Fruit fly (Drosophila melanogaster) whole organism, adult: ENCODE results near the gene Taf7.

Experiments used
- CG11617 ChIP-seq: fragments of 200-800 bp; sonication (Bioruptor generic); optimal IDR thresholded peaks from 2 replicates; lab custom pipeline; 2017; ENCODE audit warnings: mild to moderate bottlenecking, missing biosample characterization, missing genetic modification reagents, missing genetic modification characterization
- CG12768 ChIP-seq: fragments of 200-800 bp; sonication (Bioruptor generic); optimal IDR thresholded peaks from 2 replicates; lab custom pipeline; 2017; ENCODE audit warnings: missing biosample characterization, missing genetic modification characterization, mild to moderate bottlenecking, moderate library complexity, missing genetic modification reagents
- CG14711 ChIP-seq: fragments of 200-800 bp; sonication (Bioruptor generic); optimal IDR thresholded peaks from 2 replicates; lab custom pipeline; 2018; ENCODE audit warnings: missing biosample characterization, mild to moderate bottlenecking, missing genetic modification characterization, moderate library complexity
- CG33017 ChIP-seq: fragments of 200-800 bp; sonication (Bioruptor generic); optimal IDR thresholded peaks from 2 replicates; lab custom pipeline; 2018; ENCODE audit warnings: missing biosample characterization, mild to moderate bottlenecking, missing genetic modification characterization, moderate library complexity
- CG5204 ChIP-seq: fragments of 200-800 bp; sonication (Bioruptor generic); optimal IDR thresholded peaks from 2 replicates; lab custom pipeline; 2016; ENCODE audit warnings: missing biosample characterization, missing genetic modification characterization
- Mnt ChIP-seq: fragments of 200-800 bp; sonication (Bioruptor generic); optimal IDR thresholded peaks from 2 replicates; lab custom pipeline; 2016; ENCODE audit warnings: missing biosample characterization, mild to moderate bottlenecking, missing genetic modification characterization
- cic ChIP-seq: fragments of 200-800 bp; sonication (Bioruptor generic); optimal IDR thresholded peaks from 2 replicates; lab custom pipeline; 2017; ENCODE audit warnings: missing biosample characterization, mild to moderate bottlenecking, missing genetic modification characterization, moderate library complexity
- cnc ChIP-seq, 2 experiments: fragments of >200 bp; optimal IDR thresholded peaks; 2 replicates each; lab custom pipeline; 2017
- kay ChIP-seq: fragments of 200-800 bp; sonication (Bioruptor generic); peaks from one replicate; lab custom pipeline; 2016; ENCODE audit warnings: missing biosample characterization, missing genetic modification characterization, borderline replicate concordance
- ovo ChIP-seq: fragments of 200-800 bp; sonication (Bioruptor generic); optimal IDR thresholded peaks from 2 replicates; lab custom pipeline; 2016; ENCODE audit warnings: missing biosample characterization, missing genetic modification characterization
- toe ChIP-seq: fragments of 200-800 bp; sonication (Bioruptor generic); optimal IDR thresholded peaks from 2 replicates; lab custom pipeline; 2016; ENCODE audit warnings: missing biosample characterization, missing genetic modification characterization

DNA sequence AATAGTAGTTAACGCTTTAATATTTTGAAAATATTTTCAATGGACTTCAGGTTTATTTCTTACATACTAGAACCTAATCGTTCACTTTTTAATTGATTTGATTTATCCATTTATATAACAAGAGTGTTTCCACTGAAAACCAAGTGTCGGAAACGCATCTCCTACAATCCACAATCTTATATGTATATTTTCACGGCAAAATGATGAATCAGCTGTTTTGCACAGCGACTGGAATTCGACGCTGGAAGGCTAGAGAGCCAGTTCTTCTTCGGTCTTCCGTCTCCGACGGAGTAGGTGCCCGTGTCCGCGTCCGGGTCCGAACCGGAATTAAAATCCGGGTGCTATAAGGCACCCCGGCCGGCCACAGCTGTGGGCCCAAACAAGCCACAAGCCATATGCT, 22.7 kb upstream of the Taf7 start:
- TF ChIP-seq cic (GFP tag; lab: Kevin White, UChicago) (no peak), CG33017 (tag; lab: Kevin White, UChicago) (no peak), cnc (optimal IDR thresholded peaks at IDR 0.05; lab: Kevin White, UChicago) (no peak), kay (GFP tag; lab: Kevin White, UChicago) (no peak), CG14711 (tag; lab: Kevin White, UChicago) (no peak), CG12768 (GFP tag; lab: Kevin White, UChicago) (no peak), Mnt (GFP tag; lab: Kevin White, UChicago) (no peak), toe (no peak), CG11617 (GFP tag; lab: Kevin White, UChicago) (no peak), ovo (no peak), CG5204 (GFP tag; lab: Kevin White, UChicago) (no peak)
